Worm (Caenorhabditis elegans) whole organism, L4 larva: ENCODE results near the gene C09B9.1.
"Not testable (repeated sequence)": the region's sequence is repeated elsewhere in the genome, so short reads cannot be mapped to it uniquely, and the experiment has no call there.

Source experiments
- R02D3.7 ChIP-seq: fragments of 150-350 bp; sonication (generic microtip); optimal IDR thresholded peaks from 3 replicates; lab custom pipeline; 2014; ENCODE audit warnings: missing biosample characterization, missing genetic modification characterization
- T26A8.4 ChIP-seq: fragments of 200-800 bp; sonication (Bioruptor generic); IDR thresholded peaks from 2 replicates; pipeline ENCODE4 v1.3.6; 2022; ENCODE audit warnings: missing genetic modification characterization, missing compliant biosample characterization
- Y48G9A.11 ChIP-seq: fragments of 200-800 bp; sonication (Bioruptor generic); IDR thresholded peaks from 2 replicates; pipeline ENCODE4 v1.3.6; 2022; ENCODE audit warnings: missing genetic modification reagents, missing genetic modification characterization, missing compliant biosample characterization
- Y5F2A.4 ChIP-seq: fragments of 200-800 bp; sonication (Bioruptor generic); optimal IDR thresholded peaks from 2 replicates; lab custom pipeline; 2018; ENCODE audit warnings: mild to moderate bottlenecking, missing genetic modification characterization, missing compliant biosample characterization
- ZK546.5 ChIP-seq, 2 experiments: sonication (generic microtip); optimal IDR thresholded peaks; 2 replicates each; lab custom pipeline; 2017; ENCODE audit warnings: missing biosample characterization in 2 of 2, missing genetic modification characterization in 2 of 2
- aly-2 ChIP-seq: sonication (generic microtip); optimal IDR thresholded peaks from 2 replicates; lab custom pipeline; 2018; ENCODE audit warnings: missing biosample characterization, missing genetic modification characterization
- arid-1 ChIP-seq: fragments of 200-800 bp; sonication (Bioruptor generic); conservative IDR thresholded peaks from 2 replicates; pipeline ENCODE4 v1.3.6; 2022; ENCODE audit warnings: missing genetic modification reagents, missing genetic modification characterization, missing compliant biosample characterization
- ceh-20 ChIP-seq: fragments of 200-800 bp; sonication (Bioruptor generic); IDR thresholded peaks from 2 replicates; pipeline ENCODE4 v1.3.6; 2022; ENCODE audit warnings: missing genetic modification reagents, missing genetic modification characterization, missing compliant biosample characterization
- ceh-32 ChIP-seq: sonication (generic microtip); optimal IDR thresholded peaks from 2 replicates; lab custom pipeline; 2016; ENCODE audit warnings: mild to moderate bottlenecking, missing genetic modification characterization, missing compliant biosample characterization; ENCODE audit not compliant: poor library complexity
- ceh-82 ChIP-seq: sonication (generic microtip); optimal IDR thresholded peaks from 2 replicates; lab custom pipeline; 2017; ENCODE audit warnings: missing biosample characterization, missing genetic modification characterization
- cey-2 ChIP-seq: sonication (generic microtip); optimal IDR thresholded peaks from 3 replicates; lab custom pipeline; 2017; ENCODE audit warnings: missing genetic modification characterization, mild to moderate bottlenecking, missing compliant biosample characterization, antibody characterized with exemption, borderline replicate concordance; ENCODE audit not compliant: insufficient read depth
- daf-16 ChIP-seq, 3 experiments: sonication (generic microtip); optimal IDR thresholded peaks; 2 replicates each; lab custom pipeline; 2016 to 2017; ENCODE audit warnings: missing genetic modification characterization in 3 of 3, missing genetic modification reagents in 3 of 3, mild to moderate bottlenecking in 2 of 3, missing compliant biosample characterization in 2 of 3, missing biosample characterization in 1 of 3, moderate library complexity in 1 of 3
- daf-19 ChIP-seq: fragments of 200-800 bp; sonication (Bioruptor generic); conservative IDR thresholded peaks from 2 replicates; pipeline ENCODE4 v1.3.6; 2022; ENCODE audit warnings: missing genetic modification characterization, missing compliant biosample characterization
- daf-8 ChIP-seq: fragments of 200-800 bp; sonication (Bioruptor generic); IDR thresholded peaks from 2 replicates; pipeline ENCODE4 v1.3.6; 2022; ENCODE audit warnings: missing genetic modification characterization, missing compliant biosample characterization
- egl-27 ChIP-seq: sonication (generic microtip); optimal IDR thresholded peaks from 3 replicates; lab custom pipeline; 2017; ENCODE audit warnings: missing biosample characterization, missing genetic modification reagents, missing genetic modification characterization
- fos-1 ChIP-seq: fragments of 150-350 bp; optimal IDR thresholded peaks from 2 replicates; lab custom pipeline; 2014; ENCODE audit warnings: missing biosample characterization, missing genetic modification characterization
- hif-1 ChIP-seq, 2 experiments: sonication (generic microtip); optimal IDR thresholded peaks; 2 replicates each; lab custom pipeline; 2016 to 2017; ENCODE audit warnings: missing compliant biosample characterization in 2 of 2, missing genetic modification characterization in 2 of 2, missing genetic modification reagents in 2 of 2, missing genotype in 2 of 2, mild to moderate bottlenecking in 1 of 2
- jun-1 ChIP-seq: fragments of 150-350 bp; optimal IDR thresholded peaks from 2 replicates; lab custom pipeline; 2014; ENCODE audit warnings: missing biosample characterization, missing genetic modification reagents, missing genetic modification characterization
- lin-1 ChIP-seq: fragments of 200-800 bp; sonication (Bioruptor generic); IDR thresholded peaks from 2 replicates; pipeline ENCODE4 v1.3.6; 2022; ENCODE audit warnings: missing genetic modification reagents, missing genetic modification characterization, missing compliant biosample characterization
- lir-3 ChIP-seq: sonication (generic microtip); optimal IDR thresholded peaks from 2 replicates; lab custom pipeline; 2016; ENCODE audit warnings: mild to moderate bottlenecking, missing genetic modification characterization, missing compliant biosample characterization
- lsy-2 ChIP-seq, 2 experiments: fragments of 150-350 bp in 1 of 2; sonication (generic microtip) in 1 of 2; optimal IDR thresholded peaks; 2 replicates each; lab custom pipeline; 2014 to 2017; ENCODE audit warnings: missing biosample characterization in 2 of 2, missing genetic modification characterization in 2 of 2
- madf-5 ChIP-seq, 2 experiments: fragments of 200-800 bp; sonication (Bioruptor generic); IDR thresholded peaks; 2 replicates each; pipeline ENCODE4 v1.3.6; 2022; ENCODE audit warnings: missing compliant biosample characterization in 2 of 2, missing genetic modification characterization in 2 of 2
- mep-1 ChIP-seq: fragments of 150-350 bp; sonication (generic microtip); optimal IDR thresholded peaks from 3 replicates; lab custom pipeline; 2014; ENCODE audit warnings: missing biosample characterization, missing genetic modification characterization
- mxl-2 ChIP-seq: fragments of 200-800 bp; sonication (Bioruptor generic); conservative IDR thresholded peaks from 2 replicates; pipeline ENCODE4 v1.3.6; 2022; ENCODE audit warnings: missing genetic modification reagents, missing genetic modification characterization, missing compliant biosample characterization
- mxl-3 ChIP-seq: fragments of 200-800 bp; sonication (Bioruptor generic); optimal IDR thresholded peaks from 2 replicates; lab custom pipeline; 2018; ENCODE audit warnings: mild to moderate bottlenecking, missing genetic modification characterization, missing compliant biosample characterization
- nhr-10 ChIP-seq: fragments of 150-350 bp; optimal IDR thresholded peaks from 2 replicates; lab custom pipeline; 2014; ENCODE audit warnings: missing biosample characterization, missing genetic modification characterization
- nhr-102 ChIP-seq: sonication (generic microtip); optimal IDR thresholded peaks from 2 replicates; lab custom pipeline; 2016; ENCODE audit warnings: mild to moderate bottlenecking, missing genetic modification characterization, moderate library complexity, missing compliant biosample characterization
- nhr-111 ChIP-seq: fragments of 200-800 bp; sonication (Bioruptor generic); optimal IDR thresholded peaks from 2 replicates; lab custom pipeline; 2018; ENCODE audit warnings: mild to moderate bottlenecking, missing genetic modification characterization, missing compliant biosample characterization
- nhr-237 ChIP-seq: sonication (generic microtip); optimal IDR thresholded peaks from 2 replicates; lab custom pipeline; 2017; ENCODE audit warnings: missing biosample characterization, missing genetic modification characterization
- nhr-25 ChIP-seq: sonication (generic microtip); optimal IDR thresholded peaks from 2 replicates; lab custom pipeline; 2017; ENCODE audit warnings: missing genetic modification characterization, mild to moderate bottlenecking, missing compliant biosample characterization, antibody characterized with exemption, moderate library complexity, borderline replicate concordance; ENCODE audit not compliant: insufficient read depth
- nhr-48 ChIP-seq: sonication (generic microtip); optimal IDR thresholded peaks from 2 replicates; lab custom pipeline; 2016; ENCODE audit warnings: mild to moderate bottlenecking, missing genetic modification characterization, missing compliant biosample characterization
- nhr-76 ChIP-seq: fragments of 150-350 bp; optimal IDR thresholded peaks from 2 replicates; lab custom pipeline; 2014; ENCODE audit warnings: missing biosample characterization, missing genetic modification characterization
- php-3 ChIP-seq: fragments of 200-800 bp; sonication (Bioruptor generic); IDR thresholded peaks from 2 replicates; pipeline ENCODE4 v1.3.6; 2022; ENCODE audit warnings: missing genetic modification reagents, missing genetic modification characterization, missing compliant biosample characterization
- pqm-1 ChIP-seq: sonication (generic microtip); optimal IDR thresholded peaks from 2 replicates; lab custom pipeline; 2017; ENCODE audit warnings: missing biosample characterization, missing genetic modification characterization
- skn-1 ChIP-seq: fragments of 150-350 bp; optimal IDR thresholded peaks from 2 replicates; lab custom pipeline; 2014; ENCODE audit warnings: missing biosample characterization, missing genetic modification characterization
- snpc-1.2 ChIP-seq: fragments of 200-800 bp; sonication (Bioruptor generic); IDR thresholded peaks from 2 replicates; pipeline ENCODE4 v1.3.6; 2022; ENCODE audit warnings: missing genetic modification reagents, missing genetic modification characterization, missing compliant biosample characterization
- snpc-4 ChIP-seq: fragments of 150-350 bp; optimal IDR thresholded peaks from 2 replicates; lab custom pipeline; 2014; ENCODE audit warnings: missing biosample characterization, missing genetic modification characterization
- spr-1 ChIP-seq: sonication (generic microtip); optimal IDR thresholded peaks from 2 replicates; lab custom pipeline; 2016; ENCODE audit warnings: mild to moderate bottlenecking, missing genetic modification characterization, missing compliant biosample characterization
- spr-3 ChIP-seq: fragments of 200-800 bp; sonication (Bioruptor generic); optimal IDR thresholded peaks from 2 replicates; lab custom pipeline; 2018; ENCODE audit warnings: mild to moderate bottlenecking, missing genetic modification characterization, missing compliant biosample characterization
- tra-1 ChIP-seq: fragments of 200-800 bp; sonication (Bioruptor generic); IDR thresholded peaks from 2 replicates; pipeline ENCODE4 v1.3.6; 2022; ENCODE audit warnings: missing genetic modification reagents, missing genetic modification characterization, missing compliant biosample characterization
- unc-62 ChIP-seq, 3 experiments: fragments of 150-350 bp in 1 of 3; sonication (generic microtip); optimal IDR thresholded peaks in 2 of 3; peaks in 1 of 3; 1 replicate in 1 of 3; 2 replicates in 2 of 3; lab custom pipeline; 2014 to 2017; ENCODE audit warnings: missing biosample characterization in 3 of 3, missing genetic modification characterization in 3 of 3, missing genetic modification reagents in 3 of 3, missing genotype in 1 of 3
- zfp-3 ChIP-seq: fragments of 200-800 bp; sonication (Bioruptor generic); conservative IDR thresholded peaks from 2 replicates; pipeline ENCODE4 v1.3.6; 2022; ENCODE audit warnings: missing genetic modification reagents, missing genetic modification characterization, missing compliant biosample characterization
- ztf-11 ChIP-seq: fragments of 150-350 bp; optimal IDR thresholded peaks from 2 replicates; lab custom pipeline; 2014; ENCODE audit warnings: missing biosample characterization, missing genetic modification characterization

The C09B9.1 gene

DNA sequence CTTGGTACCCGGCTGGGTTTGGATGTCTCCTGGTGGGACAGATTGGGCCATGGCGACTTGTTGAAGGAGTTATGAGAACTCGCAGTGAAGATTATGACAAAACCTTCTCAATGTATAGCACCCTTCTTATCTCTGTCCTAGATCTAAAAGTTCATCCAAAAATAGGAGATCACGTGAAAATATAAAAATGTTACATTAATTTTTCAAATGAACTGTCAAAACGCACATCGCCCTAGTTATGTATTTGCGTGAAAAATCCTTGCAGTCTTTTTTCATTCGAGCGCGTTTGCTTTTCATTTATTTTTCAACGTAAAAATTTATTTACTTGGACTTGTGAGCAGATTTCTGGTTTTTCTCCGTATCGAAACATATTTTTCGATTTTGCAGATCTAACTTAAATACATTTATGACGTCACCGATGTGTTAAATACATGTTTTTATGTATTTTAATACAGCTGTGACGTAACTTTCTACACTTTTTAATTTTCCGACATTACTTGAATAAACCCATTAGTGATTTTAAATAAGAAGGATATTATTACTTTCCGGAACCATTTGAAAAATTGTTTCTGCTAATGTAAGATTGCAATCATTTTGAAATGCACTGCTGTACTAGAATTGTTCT is 18.5 kb downstream of the C09B9.1 start, which contains the start of gene msp-55:
TSS of gene msp-55 (minus strand) at position 51 of the 625 bp plus-strand sequence.
- TF ChIP-seq egl-27 (tag; lab: Kevin White, UChicago) (no peak), aly-2 (tag; lab: Kevin White, UChicago) (no peak), spr-3 (GFP tag; lab: Kevin White, UChicago) (no peak), ztf-11 (tag; lab: Kevin White, UChicago) (no peak), snpc-4 (tag; lab: Kevin White, UChicago) (no peak), nhr-76 (tag; lab: Kevin White, UChicago) (no peak), cey-2 (tag; lab: Kevin White, UChicago) (no peak), nhr-237 (tag; lab: Kevin White, UChicago) (no peak)

- TF ChIP-seq spr-1 (no peak), zfp-3 (no peak), Y48G9A.11 (GFP tag; lab: Robert Waterston, UW) (no peak), ceh-20 (GFP tag; lab: Robert Waterston, UW) (no peak), ZK546.5 (tag; optimal IDR thresholded peaks at IDR 0.05; lab: Kevin White, UChicago) (no peak), nhr-25 (tag; lab: Kevin White, UChicago) (no peak)
Observed at ce11 chrIV:5060984-5061383, 23.4 kb downstream of the C09B9.1 start, which contains the start of gene C09B9.7. TSS of gene C09B9.7 (minus strand) at chrIV:5061084.

DNA sequence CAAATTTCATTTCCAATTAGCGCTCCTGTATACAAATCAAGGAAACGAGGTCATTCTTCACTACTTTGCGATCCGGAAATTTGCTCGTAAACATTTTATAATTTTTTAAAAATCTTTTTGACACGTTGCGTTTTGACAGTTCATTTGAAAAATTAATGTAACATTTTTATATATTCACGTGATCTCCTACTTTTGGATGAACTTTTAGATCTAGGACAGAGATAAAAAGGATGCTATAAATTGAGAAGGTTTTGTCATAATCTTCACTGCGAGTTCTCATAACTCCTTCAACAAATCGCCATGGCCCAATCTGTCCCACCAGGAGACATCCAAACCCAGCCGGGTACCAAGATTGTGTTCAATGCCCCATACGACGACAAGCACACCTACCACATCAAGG is 24.7 kb downstream of the C09B9.1 start, which contains the start of gene msp-57:
TSS of gene msp-57 (plus strand) at position 301 of the 400 bp plus-strand sequence.
- not testable (repeated sequence) for TF ChIP-seq unc-62 (GFP tag; optimal IDR thresholded peaks at IDR 0.05 in 1 of 2; lab: Kevin White, UChicago); unc-62 (tag; optimal IDR thresholded peaks at IDR 0.05; lab: Kevin White, UChicago); ceh-82 (tag; lab: Kevin White, UChicago); arid-1 (GFP tag; lab: Robert Waterston, UW)

ce11 chrIV:5063297-5063696 is 25.7 kb downstream of the C09B9.1 start:
- no peak for TF ChIP-seq spr-1
- TF ChIP-seq ceh-32, result no peak
- no peak for TF ChIP-seq nhr-48 (tag; lab: Kevin White, UChicago)
- TF ChIP-seq php-3, result no peak
- no peak for TF ChIP-seq nhr-10
- no peak for TF ChIP-seq mxl-2 (GFP tag; lab: Robert Waterston, UW)
- no peak for TF ChIP-seq madf-5 (GFP tag; IDR thresholded peaks at IDR 0.05; lab: Robert Waterston, UW)
- no peak for TF ChIP-seq lin-1 (GFP tag; lab: Robert Waterston, UW)
- TF ChIP-seq T26A8.4 (GFP tag; lab: Robert Waterston, UW), result peak; percentile 47
- no peak for TF ChIP-seq fos-1 (tag; lab: Kevin White, UChicago)
- no peak for TF ChIP-seq jun-1 (tag; lab: Kevin White, UChicago)
- no peak for TF ChIP-seq mxl-3 (GFP tag; lab: Kevin White, UChicago)
- TF ChIP-seq nhr-102 (tag; lab: Kevin White, UChicago), result peak; percentile 50
- TF ChIP-seq mep-1 (tag; lab: Kevin White, UChicago), result no peak
- peak; percentile 97 for TF ChIP-seq snpc-1.2 (GFP tag; lab: Robert Waterston, UW)
- TF ChIP-seq R02D3.7, result no peak
- no peak for TF ChIP-seq Y5F2A.4 (GFP tag; lab: Kevin White, UChicago)
- no peak for TF ChIP-seq lsy-2 (tag; optimal IDR thresholded peaks at IDR 0.05; lab: Kevin White, UChicago)
- no peak for TF ChIP-seq daf-16 (GFP tag; optimal IDR thresholded peaks at IDR 0.05; lab: Kevin White, UChicago)
- TF ChIP-seq daf-16 (tag; optimal IDR thresholded peaks at IDR 0.05; lab: Kevin White, UChicago), result no peak
- no peak for TF ChIP-seq tra-1 (GFP tag; lab: Robert Waterston, UW)
- no peak for TF ChIP-seq daf-19 (GFP tag; lab: Robert Waterston, UW)
- no peak for TF ChIP-seq daf-8 (GFP tag; lab: Robert Waterston, UW)
- TF ChIP-seq pqm-1 (tag; lab: Kevin White, UChicago), result no peak
- TF ChIP-seq hif-1 (tag; optimal IDR thresholded peaks at IDR 0.05; lab: Kevin White, UChicago), result no peak
- TF ChIP-seq nhr-237 (tag; lab: Kevin White, UChicago), result no peak
- no peak for TF ChIP-seq lir-3 (tag; lab: Kevin White, UChicago)
- no peak for TF ChIP-seq nhr-111 (GFP tag; lab: Kevin White, UChicago)
- no peak for TF ChIP-seq skn-1 (tag; lab: Kevin White, UChicago)
- TF ChIP-seq unc-62 (GFP tag; optimal IDR thresholded peaks at IDR 0.05 in 1 of 2; lab: Kevin White, UChicago), result no peak
- no peak for TF ChIP-seq unc-62 (tag; optimal IDR thresholded peaks at IDR 0.05; lab: Kevin White, UChicago)
